Worm (Caenorhabditis elegans): ENCODE measurements around the gene F17C8.9.
"Not testable (repeated sequence)": the region's sequence is repeated elsewhere in the genome, so short reads cannot be mapped to it uniquely, and the experiment has no call there.

- TF ChIP-seq elt-3 (tag; optimal IDR thresholded peaks at IDR 0.05); swsn-7 (tag; optimal IDR thresholded peaks at IDR 0.05); unc-62 (GFP tag; optimal IDR thresholded peaks at IDR 0.05); hpl-2 (GFP tag; optimal IDR thresholded peaks at IDR 0.05); blmp-1 (tag; optimal IDR thresholded peaks at IDR 0.05); unc-130 (tag; optimal IDR thresholded peaks at IDR 0.05); mab-9 (GFP tag; IDR thresholded peaks at IDR 0.05): not testable (repeated sequence)
Observed at ce11 chrIII:4785131-4785530, 51.0 kb downstream of the F17C8.9 start, which contains the start of gene enu-3.2.
